Worm (Caenorhabditis elegans) whole organism, L1 larva: ENCODE results near the gene mam-3.

Source experiments
- C16A3.4 ChIP-seq: fragments of 150-350 bp; optimal IDR thresholded peaks from 2 replicates; lab custom pipeline; 2014; ENCODE audit warnings: missing biosample characterization, missing genetic modification characterization
- C34B4.2 ChIP-seq: sonication (generic microtip); optimal IDR thresholded peaks from 2 replicates; lab custom pipeline; 2017; ENCODE audit warnings: mild to moderate bottlenecking, missing genetic modification characterization, missing compliant biosample characterization
- Y116A8C.19 ChIP-seq: sonication (generic microtip); optimal IDR thresholded peaks from 2 replicates; lab custom pipeline; 2016; ENCODE audit warnings: missing compliant biosample characterization, missing genetic modification characterization, borderline replicate concordance
- ama-1 ChIP-seq: fragments of 150-350 bp; optimal IDR thresholded peaks from 2 replicates; lab custom pipeline; 2014
- blmp-1 ChIP-seq: fragments of 150-350 bp; optimal IDR thresholded peaks from 2 replicates; lab custom pipeline; 2014; ENCODE audit warnings: missing biosample characterization, missing genetic modification characterization
- ceh-82 ChIP-seq, 3 experiments: fragments of 150-350 bp in 1 of 3; sonication (generic microtip) in 2 of 3; optimal IDR thresholded peaks; 2 replicates each; lab custom pipeline; 2014 to 2017; ENCODE audit warnings: missing biosample characterization in 3 of 3, missing genetic modification characterization in 3 of 3
- ceh-88 ChIP-seq: fragments of 200-800 bp; sonication (Bioruptor generic); IDR thresholded peaks from 2 replicates; pipeline ENCODE4 v1.3.6; 2022; ENCODE audit warnings: missing genetic modification characterization, missing compliant biosample characterization
- ceh-90 ChIP-seq: sonication (generic microtip); optimal IDR thresholded peaks from 2 replicates; lab custom pipeline; 2016; ENCODE audit warnings: missing genetic modification characterization, missing compliant biosample characterization
- efl-1 ChIP-seq, 4 experiments: fragments of 150-350 bp; optimal IDR thresholded peaks in 3 of 4; peaks in 1 of 4; 1 replicate in 1 of 4; 2 replicates in 3 of 4; lab custom pipeline; 2014; ENCODE audit warnings: missing biosample characterization in 2 of 4, missing genetic modification characterization in 2 of 4, missing genetic modification reagents in 2 of 4
- efl-3 ChIP-seq: fragments of 200-800 bp; sonication (Bioruptor generic); optimal IDR thresholded peaks from 2 replicates; lab custom pipeline; 2018; ENCODE audit warnings: mild to moderate bottlenecking, missing genetic modification characterization, missing compliant biosample characterization
- egl-13 ChIP-seq: sonication (generic microtip); optimal IDR thresholded peaks from 2 replicates; lab custom pipeline; 2016; ENCODE audit warnings: missing genotype, missing genetic modification reagents, missing genetic modification characterization, missing compliant biosample characterization
- elt-2 ChIP-seq: sonication (generic microtip); optimal IDR thresholded peaks from 2 replicates; lab custom pipeline; 2016; ENCODE audit warnings: missing genetic modification characterization, mild to moderate bottlenecking, inconsistent platforms, missing compliant biosample characterization, missing genetic modification reagents
- elt-3 ChIP-seq, 6 experiments: fragments of 150-350 bp in 1 of 6; sonication (generic microtip); optimal IDR thresholded peaks; 2 replicates each; lab custom pipeline; 2017 to 2018; ENCODE audit warnings: missing biosample characterization in 6 of 6, missing genetic modification characterization in 6 of 6, inconsistent platforms in 1 of 6
- ets-5 ChIP-seq: fragments of 200-800 bp; sonication (Bioruptor generic); IDR thresholded peaks from 2 replicates; pipeline ENCODE4 v1.3.6; 2022; ENCODE audit warnings: missing genetic modification characterization, missing compliant biosample characterization
- fkh-4 ChIP-seq: sonication (generic microtip); optimal IDR thresholded peaks from 2 replicates; lab custom pipeline; 2016; ENCODE audit warnings: missing compliant biosample characterization, missing genetic modification characterization, borderline replicate concordance
- grh-1 ChIP-seq: fragments of 200-800 bp; sonication (Bioruptor generic); IDR thresholded peaks from 2 replicates; pipeline ENCODE4 v1.3.6; 2022; ENCODE audit warnings: missing genetic modification reagents, missing genetic modification characterization, missing compliant biosample characterization
- hlh-17 ChIP-seq: fragments of 200-800 bp; sonication (Bioruptor generic); optimal IDR thresholded peaks from 2 replicates; lab custom pipeline; 2018; ENCODE audit warnings: missing genetic modification characterization, mild to moderate bottlenecking, missing compliant biosample characterization, moderate library complexity, borderline replicate concordance
- hpl-2 ChIP-seq: fragments of 150-350 bp; optimal IDR thresholded peaks from 2 replicates; lab custom pipeline; 2014; ENCODE audit warnings: missing biosample characterization, missing genetic modification reagents, missing genetic modification characterization
- lin-14 ChIP-seq: fragments of 200-800 bp; sonication (Bioruptor generic); optimal IDR thresholded peaks from 2 replicates; lab custom pipeline; 2018; ENCODE audit warnings: mild to moderate bottlenecking, missing genetic modification characterization, moderate library complexity, missing compliant biosample characterization
- lin-35 ChIP-seq, 2 experiments: fragments of 150-350 bp; optimal IDR thresholded peaks; 2 replicates each; lab custom pipeline; 2014; ENCODE audit warnings: missing biosample characterization in 2 of 2, missing genetic modification characterization in 2 of 2, missing genetic modification reagents in 2 of 2
- lin-39 ChIP-seq: fragments of 150-350 bp; optimal IDR thresholded peaks from 2 replicates; lab custom pipeline; 2014; ENCODE audit warnings: missing biosample characterization, missing genetic modification reagents, missing genetic modification characterization
- lir-3 ChIP-seq: sonication (generic microtip); optimal IDR thresholded peaks from 2 replicates; lab custom pipeline; 2016; ENCODE audit warnings: mild to moderate bottlenecking, missing genetic modification characterization, moderate library complexity, missing compliant biosample characterization; ENCODE audit not compliant: poor library complexity
- lsy-2 ChIP-seq, 2 experiments: fragments of 150-350 bp; optimal IDR thresholded peaks; 2 replicates each; lab custom pipeline; 2014; ENCODE audit warnings: missing biosample characterization in 2 of 2, missing genetic modification characterization in 2 of 2
- mdl-1 ChIP-seq, 2 experiments: fragments of 150-350 bp; optimal IDR thresholded peaks; 2 replicates each; lab custom pipeline; 2014 to 2017; ENCODE audit warnings: missing biosample characterization in 2 of 2, missing genetic modification characterization in 2 of 2, inconsistent platforms in 1 of 2
- mep-1 ChIP-seq: fragments of 150-350 bp; optimal IDR thresholded peaks from 2 replicates; lab custom pipeline; 2014; ENCODE audit warnings: missing biosample characterization, missing genetic modification characterization
- nhr-19 ChIP-seq: fragments of 200-800 bp; sonication (Bioruptor generic); conservative IDR thresholded peaks from 2 replicates; pipeline ENCODE4 v1.3.6; 2022; ENCODE audit warnings: missing genetic modification characterization, missing compliant biosample characterization
- nhr-20 ChIP-seq: sonication (generic microtip); optimal IDR thresholded peaks from 2 replicates; lab custom pipeline; 2016; ENCODE audit warnings: mild to moderate bottlenecking, missing genetic modification characterization, missing compliant biosample characterization
- nhr-47 ChIP-seq: sonication (generic microtip); optimal IDR thresholded peaks from 2 replicates; lab custom pipeline; 2016; ENCODE audit warnings: mild to moderate bottlenecking, missing genetic modification characterization, moderate library complexity, missing compliant biosample characterization
- nhr-71 ChIP-seq: sonication (generic microtip); optimal IDR thresholded peaks from 2 replicates; lab custom pipeline; 2016; ENCODE audit warnings: mild to moderate bottlenecking, missing genetic modification characterization, moderate library complexity, missing compliant biosample characterization
- nhr-76 ChIP-seq: sonication (generic microtip); optimal IDR thresholded peaks from 2 replicates; lab custom pipeline; 2017; ENCODE audit warnings: missing biosample characterization, missing genetic modification characterization
- nhr-85 ChIP-seq: sonication (generic microtip); peaks from one replicate; lab custom pipeline; 2016; ENCODE audit warnings: missing genetic modification characterization, inconsistent platforms, missing compliant biosample characterization
- nhr-90 ChIP-seq: sonication (generic microtip); optimal IDR thresholded peaks from 2 replicates; lab custom pipeline; 2016; ENCODE audit warnings: mild to moderate bottlenecking, missing genetic modification characterization, missing compliant biosample characterization; ENCODE audit not compliant: poor library complexity
- pag-3 ChIP-seq: sonication (generic microtip); optimal IDR thresholded peaks from 2 replicates; lab custom pipeline; 2017; ENCODE audit warnings: missing genetic modification characterization, mild to moderate bottlenecking, missing compliant biosample characterization, antibody characterized with exemption, borderline replicate concordance; ENCODE audit not compliant: insufficient read depth
- snu-23 ChIP-seq: sonication (generic microtip); optimal IDR thresholded peaks from 2 replicates; lab custom pipeline; 2016; ENCODE audit warnings: missing genetic modification characterization, missing compliant biosample characterization
- tbx-2 ChIP-seq: sonication (generic microtip); optimal IDR thresholded peaks from 2 replicates; lab custom pipeline; 2016; ENCODE audit warnings: missing genetic modification characterization, missing compliant biosample characterization
- unc-62 ChIP-seq: fragments of 150-350 bp; optimal IDR thresholded peaks from 2 replicates; lab custom pipeline; 2014; ENCODE audit warnings: missing biosample characterization, missing genetic modification reagents, missing genetic modification characterization
- unc-86 ChIP-seq: sonication (generic microtip); optimal IDR thresholded peaks from 2 replicates; lab custom pipeline; 2016; ENCODE audit warnings: missing genetic modification characterization, missing compliant biosample characterization
- ztf-4 ChIP-seq: fragments of 150-350 bp; optimal IDR thresholded peaks from 2 replicates; lab custom pipeline; 2014; ENCODE audit warnings: missing biosample characterization, missing genetic modification characterization

Gene mam-3

ce11 chrIV:13395255-13395654 lies 49.9 kb downstream of the mam-3 start (continued):
- peak; percentile 79 to 96 (median 84) for TF ChIP-seq ceh-82 (tag; optimal IDR thresholded peaks at IDR 0.05; lab: Kevin White, UChicago)
- peak; percentile 56 for TF ChIP-seq mep-1 (tag; lab: Kevin White, UChicago)
- TF ChIP-seq efl-3 (GFP tag; lab: Kevin White, UChicago), result no peak
- TF ChIP-seq lir-3, result peak; percentile 62
- TF ChIP-seq, all 84 proteins: peak for 56

- TF ChIP-seq blmp-1 (tag; lab: Kevin White, UChicago) (peak; percentile 47), ets-5 (GFP tag; lab: Robert Waterston, UW) (no peak), grh-1 (GFP tag; lab: Robert Waterston, UW) (peak; percentile 15; the same call in 1 of the 2 replicates), egl-13 (tag; lab: Kevin White, UChicago) (no peak)
These were observed 50.5 kb downstream of the mam-3 start for ce11 chrIV:13394686-13395085.

ce11 chrIV:13393246-13393716 lies 51.9 kb downstream of the mam-3 start:
- TF ChIP-seq hlh-17 (GFP tag; lab: Kevin White, UChicago) (no peak), efl-3 (GFP tag; lab: Kevin White, UChicago) (no peak), lsy-2 (tag; optimal IDR thresholded peaks at IDR 0.05; lab: Kevin White, UChicago) (peak; percentile 24 to 44), lin-39 (tag; lab: Kevin White, UChicago) (no peak), nhr-76 (tag; lab: Kevin White, UChicago) (no peak), pag-3 (tag; lab: Kevin White, UChicago) (peak; percentile 23), nhr-19 (peak; percentile 50), efl-1 (optimal IDR thresholded peaks at IDR 0.05; lab: Kevin White, UChicago) (no peak), efl-1 (GFP tag; optimal IDR thresholded peaks at IDR 0.05 in 1 of 2; lab: Kevin White, UChicago) (peak in 1 of 2 experiments; percentile 84), lin-14 (GFP tag; lab: Kevin White, UChicago) (peak; percentile 65), hpl-2 (no peak), nhr-90 (tag; lab: Kevin White, UChicago) (peak; percentile 73), ceh-88 (GFP tag; lab: Robert Waterston, UW) (no peak), elt-3 (tag; optimal IDR thresholded peaks at IDR 0.05; lab: Kevin White, UChicago) (peak in 3 of 6 experiments; percentile 6 to 82 (median 61)), mep-1 (tag; lab: Kevin White, UChicago) (peak; percentile 5), ets-5 (GFP tag; lab: Robert Waterston, UW) (no peak), grh-1 (GFP tag; lab: Robert Waterston, UW) (no peak), C34B4.2 (tag; lab: Kevin White, UChicago) (no peak), unc-86 (tag; lab: Kevin White, UChicago) (no peak), Y116A8C.19 (tag; lab: Kevin White, UChicago) (no peak), fkh-4 (tag; lab: Kevin White, UChicago) (no peak), elt-2 (tag; lab: Kevin White, UChicago) (peak; percentile 85), mdl-1 (tag; optimal IDR thresholded peaks at IDR 0.05; lab: Kevin White, UChicago) (peak in 1 of 2 experiments; percentile 26), C16A3.4 (peak; percentile 7), unc-62 (GFP tag; lab: Kevin White, UChicago) (no peak), ztf-4 (peak; percentile 19), nhr-71 (tag; lab: Kevin White, UChicago) (peak; percentile 84), nhr-20 (tag; lab: Kevin White, UChicago) (peak; percentile 76), tbx-2 (tag; lab: Kevin White, UChicago) (peak; percentile 58), ceh-90 (no peak), blmp-1 (tag; lab: Kevin White, UChicago) (peak; percentile 36), lin-35 (GFP tag; optimal IDR thresholded peaks at IDR 0.05; lab: Kevin White, UChicago) (peak in 1 of 2 experiments; percentile 45), nhr-85 (tag; lab: Kevin White, UChicago) (peak; percentile 89), ama-1 (no peak), snu-23 (GFP tag; lab: Kevin White, UChicago) (peak; percentile 48), nhr-47 (tag; lab: Kevin White, UChicago) (peak; percentile 18)
- TF ChIP-seq, all 84 proteins: peak for 20
